Worm (Caenorhabditis elegans): ENCODE data around the gene mfn-1.

- no peak for TF ChIP-seq pha-4 (tag; optimal IDR thresholded peaks at IDR 0.05)
- no peak for TF ChIP-seq cnd-1 (tag; optimal IDR thresholded peaks at IDR 0.05)
- TF ChIP-seq mep-1 (tag; optimal IDR thresholded peaks at IDR 0.05) = no peak
- TF ChIP-seq unc-62 (GFP tag; optimal IDR thresholded peaks at IDR 0.05) = no peak
- TF ChIP-seq nhr-237 (tag; optimal IDR thresholded peaks at IDR 0.05) = no peak
- TF ChIP-seq lsy-2 (tag; optimal IDR thresholded peaks at IDR 0.05) = no peak
- TF ChIP-seq nhr-12 (tag; optimal IDR thresholded peaks at IDR 0.05) = no peak
- TF ChIP-seq ces-1 (GFP tag; optimal IDR thresholded peaks at IDR 0.05) = no peak
- no peak for TF ChIP-seq elt-3 (tag; optimal IDR thresholded peaks at IDR 0.05)
- TF ChIP-seq zip-8 (tag; optimal IDR thresholded peaks at IDR 0.05) = no peak
- TF ChIP-seq snpc-4 (tag; optimal IDR thresholded peaks at IDR 0.05) = no peak
- TF ChIP-seq mls-2 (tag; optimal IDR thresholded peaks at IDR 0.05) = no peak
- no peak for TF ChIP-seq lin-13 (tag; optimal IDR thresholded peaks at IDR 0.05)
- TF ChIP-seq unc-39 (tag; optimal IDR thresholded peaks at IDR 0.05) = no peak
Observed at ce11 chrII:11427322-11427721, 44.5 kb downstream of the mfn-1 start.

All from whole organism, mixed stage, embryonic.